Fruit fly (Drosophila melanogaster) whole organism, embryonic: ENCODE results near the gene Naxd.
A peak's percentile ranks its signal among the peaks of the same experiment; 100 is the strongest.

Source experiments
- Atf-2 ChIP-seq: fragments of 200-800 bp; sonication (Bioruptor generic); optimal IDR thresholded peaks from 2 replicates; lab custom pipeline; 2016; ENCODE audit warnings: missing biosample characterization, missing genetic modification characterization
- Awh ChIP-seq: fragments of 200-800 bp; sonication (Bioruptor generic); IDR thresholded peaks from 2 replicates; pipeline ENCODE4, ENCODE4 v1.3.6; 2022; ENCODE audit warnings: missing biosample characterization, missing genetic modification characterization
- CG12155 ChIP-seq: fragments of 200-800 bp; sonication (Bioruptor generic); optimal IDR thresholded peaks from 3 replicates; lab custom pipeline; 2016; ENCODE audit warnings: missing biosample characterization, missing genetic modification characterization
- CG12236 ChIP-seq: fragments of 200-800 bp; sonication (Bioruptor generic); optimal IDR thresholded peaks from 2 replicates; lab custom pipeline; 2016; ENCODE audit warnings: missing biosample characterization, missing genetic modification characterization
- CG13894 ChIP-seq: fragments of 200-800 bp; sonication (Bioruptor generic); optimal IDR thresholded peaks from 3 replicates; lab custom pipeline; 2018; ENCODE audit warnings: missing biosample characterization, mild to moderate bottlenecking, missing genetic modification characterization, moderate library complexity
- CG14014 ChIP-seq: fragments of 200-800 bp; sonication (Bioruptor generic); IDR thresholded peaks from 2 replicates; pipeline ENCODE4 v1.3.6; 2022; ENCODE audit warnings: missing biosample characterization, missing genetic modification characterization
- CG14860 ChIP-seq: fragments of 200-800 bp; sonication (Bioruptor generic); IDR thresholded peaks from 3 replicates; pipeline ENCODE4 v1.3.6; 2022; ENCODE audit warnings: missing biosample characterization, missing genetic modification characterization; ENCODE audit not compliant: partially characterized antibody
- CG17361 ChIP-seq: fragments of 200-800 bp; sonication (Bioruptor generic); IDR thresholded peaks from 3 replicates; pipeline ENCODE4 v1.3.6; 2022; ENCODE audit warnings: missing biosample characterization, missing genetic modification characterization
- CG17385 ChIP-seq: fragments of 200-800 bp; sonication (Bioruptor generic); optimal IDR thresholded peaks from 3 replicates; lab custom pipeline; 2018; ENCODE audit warnings: missing biosample characterization, mild to moderate bottlenecking, missing genetic modification characterization
- CG1792 ChIP-seq: fragments of 200-800 bp; sonication (Bioruptor generic); optimal IDR thresholded peaks from 2 replicates; lab custom pipeline; 2016; ENCODE audit warnings: missing biosample characterization, missing genetic modification characterization
- CG31388 ChIP-seq: fragments of 200-800 bp; sonication (Bioruptor generic); optimal IDR thresholded peaks from 2 replicates; lab custom pipeline; 2016; ENCODE audit warnings: missing biosample characterization, missing genetic modification characterization
- CG3407 ChIP-seq: fragments of 200-800 bp; sonication (Bioruptor generic); optimal IDR thresholded peaks from 2 replicates; lab custom pipeline; 2018; ENCODE audit warnings: missing biosample characterization, mild to moderate bottlenecking, missing genetic modification characterization
- CG7271 ChIP-seq: fragments of 200-800 bp; sonication (Bioruptor generic); optimal IDR thresholded peaks from 2 replicates; lab custom pipeline; 2018; ENCODE audit warnings: missing biosample characterization, mild to moderate bottlenecking, missing genetic modification characterization, moderate library complexity
- CG8290 ChIP-seq, 3 experiments: fragments of 200-800 bp; sonication (Bioruptor generic); optimal IDR thresholded peaks; 2 replicates each; lab custom pipeline; 2016 to 2019; ENCODE audit warnings: missing biosample characterization in 3 of 3, missing genetic modification characterization in 3 of 3, mild to moderate bottlenecking in 2 of 3, moderate library complexity in 1 of 3
- CrebB ChIP-seq: fragments of 200-800 bp; sonication (Bioruptor generic); optimal IDR thresholded peaks from 3 replicates; lab custom pipeline; 2018; ENCODE audit warnings: missing biosample characterization, mild to moderate bottlenecking, missing genetic modification characterization
- D19B ChIP-seq: fragments of 200-800 bp; sonication (Bioruptor generic); optimal IDR thresholded peaks from 2 replicates; lab custom pipeline; 2017; ENCODE audit warnings: missing biosample characterization, mild to moderate bottlenecking, missing genetic modification characterization
- Dbx ChIP-seq: fragments of 200-800 bp; sonication (Bioruptor generic); IDR thresholded peaks from 3 replicates; pipeline ENCODE4 v1.3.6; 2022; ENCODE audit warnings: missing biosample characterization, missing genetic modification characterization
- Dip2 ChIP-seq: fragments of 200-800 bp; sonication (Bioruptor generic); IDR thresholded peaks from 2 replicates; pipeline ENCODE4 v1.3.6; 2022; ENCODE audit warnings: missing biosample characterization, missing genetic modification characterization
- E2f2 ChIP-seq: fragments of 200-800 bp; sonication (Bioruptor generic); IDR thresholded peaks from 2 replicates; pipeline ENCODE4 v1.3.6; 2022; ENCODE audit warnings: missing biosample characterization, missing genetic modification characterization
- Ets97D ChIP-seq: fragments of 200-800 bp; sonication (Bioruptor generic); optimal IDR thresholded peaks from 3 replicates; lab custom pipeline; 2016; ENCODE audit warnings: missing biosample characterization, missing genetic modification characterization
- H2.0 ChIP-seq: fragments of 200-800 bp; sonication (Bioruptor generic); IDR thresholded peaks from 2 replicates; pipeline ENCODE4 v1.3.6; 2022; ENCODE audit warnings: missing biosample characterization, missing genetic modification characterization
- Hr78 ChIP-seq, 2 experiments: fragments of 200-800 bp in 1 of 2; fragments of >200 bp in 1 of 2; sonication (Bioruptor generic) in 1 of 2; optimal IDR thresholded peaks; 2 replicates each; lab custom pipeline; 2017 to 2019; ENCODE audit warnings: missing biosample characterization in 2 of 2, missing genetic modification characterization in 2 of 2, mild to moderate bottlenecking in 1 of 2, moderate library complexity in 1 of 2
- Lpt ChIP-seq: fragments of >200 bp; optimal IDR thresholded peaks from 2 replicates; lab custom pipeline; 2018; ENCODE audit warnings: missing biosample characterization, missing genetic modification characterization
- Mrtf ChIP-seq: fragments of 200-800 bp; sonication (Bioruptor generic); IDR thresholded peaks from 3 replicates; pipeline ENCODE4 v1.3.6; 2022; ENCODE audit warnings: missing biosample characterization, missing genetic modification characterization
- Oaz ChIP-seq: fragments of 200-800 bp; sonication (Bioruptor generic); IDR thresholded peaks from 2 replicates; pipeline ENCODE4 v1.3.6; 2022; ENCODE audit warnings: missing biosample characterization, missing genetic modification characterization
- Opbp ChIP-seq: fragments of 200-800 bp; sonication (Bioruptor generic); IDR thresholded peaks from 3 replicates; pipeline ENCODE4 v1.3.6; 2022; ENCODE audit warnings: missing biosample characterization, missing genetic modification characterization; ENCODE audit not compliant: partially characterized antibody
- Pdp1 ChIP-seq, 2 experiments: fragments of 200-800 bp; sonication (Bioruptor generic); optimal IDR thresholded peaks; 3 replicates each; lab custom pipeline; 2016; ENCODE audit warnings: missing biosample characterization in 2 of 2, missing genetic modification characterization in 2 of 2, mild to moderate bottlenecking in 1 of 2, moderate library complexity in 1 of 2
- Tbp ChIP-seq: fragments of >200 bp; optimal IDR thresholded peaks from 2 replicates; lab custom pipeline; 2018; ENCODE audit warnings: missing biosample characterization, missing genetic modification characterization
- Xbp1 ChIP-seq: fragments of 200-800 bp; sonication (Bioruptor generic); optimal IDR thresholded peaks from 3 replicates; lab custom pipeline; 2016; ENCODE audit warnings: missing biosample characterization, mild to moderate bottlenecking, missing genetic modification characterization
- YL-1 ChIP-seq: fragments of 200-800 bp; sonication (Bioruptor generic); optimal IDR thresholded peaks from 3 replicates; lab custom pipeline; 2017; ENCODE audit warnings: missing biosample characterization, mild to moderate bottlenecking, missing genetic modification characterization
- abd-A ChIP-seq: fragments of 200-800 bp; sonication (Bioruptor generic); optimal IDR thresholded peaks from 3 replicates; lab custom pipeline; 2019; ENCODE audit warnings: missing biosample characterization, mild to moderate bottlenecking, missing genetic modification characterization, moderate library complexity
- al ChIP-seq: fragments of 200-800 bp; sonication (Bioruptor generic); IDR thresholded peaks from 2 replicates; pipeline ENCODE4 v1.3.6; 2022; ENCODE audit warnings: missing biosample characterization, missing genetic modification characterization
- amos ChIP-seq: fragments of 200-800 bp; sonication (Bioruptor generic); IDR thresholded peaks from 2 replicates; pipeline ENCODE4 v1.3.6; 2022; ENCODE audit warnings: missing biosample characterization, missing genetic modification characterization; ENCODE audit not compliant: partially characterized antibody
- btn ChIP-seq: fragments of 200-800 bp; sonication (Bioruptor generic); optimal IDR thresholded peaks from 2 replicates; lab custom pipeline; 2016; ENCODE audit warnings: missing biosample characterization, missing genetic modification characterization
- cad ChIP-seq: fragments of >200 bp; optimal IDR thresholded peaks from 2 replicates; lab custom pipeline; 2017; ENCODE audit warnings: missing biosample characterization, missing genetic modification characterization
- cato ChIP-seq: fragments of 200-800 bp; sonication (Bioruptor generic); optimal IDR thresholded peaks from 2 replicates; lab custom pipeline; 2016; ENCODE audit warnings: missing biosample characterization, missing genetic modification characterization, borderline replicate concordance
- crol ChIP-seq: fragments of 200-800 bp; sonication (Bioruptor generic); IDR thresholded peaks from 2 replicates; pipeline ENCODE4 v1.3.6; 2022; ENCODE audit warnings: missing biosample characterization, missing genetic modification characterization
- emc ChIP-seq: fragments of 200-800 bp; sonication (Bioruptor generic); optimal IDR thresholded peaks from 2 replicates; lab custom pipeline; 2016; ENCODE audit warnings: missing biosample characterization, missing genetic modification characterization
- gcm ChIP-seq: fragments of 200-800 bp; sonication (Bioruptor generic); optimal IDR thresholded peaks from 2 replicates; lab custom pipeline; 2019; ENCODE audit warnings: missing biosample characterization, mild to moderate bottlenecking, missing genetic modification characterization, moderate library complexity
- kah ChIP-seq: fragments of 200-800 bp; sonication (Bioruptor generic); optimal IDR thresholded peaks from 2 replicates; lab custom pipeline; 2018; ENCODE audit warnings: missing biosample characterization, mild to moderate bottlenecking, missing genetic modification characterization
- ken ChIP-seq: fragments of 200-800 bp; sonication (Bioruptor generic); IDR thresholded peaks from 3 replicates; pipeline ENCODE4 v1.3.6; 2022; ENCODE audit warnings: missing biosample characterization, missing genetic modification characterization
- kni ChIP-seq: fragments of 200-800 bp; sonication (Bioruptor generic); optimal IDR thresholded peaks from 3 replicates; lab custom pipeline; 2017; ENCODE audit warnings: mild to moderate bottlenecking, missing biosample characterization, missing genetic modification reagents, missing genetic modification characterization
- lbe ChIP-seq: fragments of 200-800 bp; sonication (Bioruptor generic); optimal IDR thresholded peaks from 2 replicates; lab custom pipeline; 2016; ENCODE audit warnings: missing biosample characterization, mild to moderate bottlenecking, missing genetic modification characterization
- otp ChIP-seq: fragments of 200-800 bp; sonication (Bioruptor generic); IDR thresholded peaks from 3 replicates; pipeline ENCODE4, ENCODE4 v1.3.6; 2022; ENCODE audit warnings: missing biosample characterization, missing genetic modification characterization
- rib ChIP-seq: fragments of 200-800 bp; sonication (Bioruptor generic); IDR thresholded peaks from 2 replicates; pipeline ENCODE4 v1.3.6; 2022; ENCODE audit warnings: missing biosample characterization, missing genetic modification characterization
- scrt ChIP-seq: fragments of 200-800 bp; sonication (Bioruptor generic); optimal IDR thresholded peaks from 2 replicates; lab custom pipeline; 2018; ENCODE audit warnings: missing biosample characterization, mild to moderate bottlenecking, missing genetic modification characterization, moderate library complexity
- sens-2 ChIP-seq: fragments of 200-800 bp; sonication (Bioruptor generic); IDR thresholded peaks from 2 replicates; pipeline ENCODE4 v1.3.6; 2022; ENCODE audit warnings: missing biosample characterization, missing genetic modification characterization
- tap ChIP-seq: fragments of 200-800 bp; optimal IDR thresholded peaks from 3 replicates; lab custom pipeline; 2019; ENCODE audit warnings: missing biosample characterization, mild to moderate bottlenecking, missing genetic modification characterization, moderate library complexity
- trem ChIP-seq: fragments of 200-800 bp; optimal IDR thresholded peaks from 3 replicates; lab custom pipeline; 2019; ENCODE audit warnings: missing biosample characterization, mild to moderate bottlenecking, missing genetic modification characterization, moderate library complexity

Naxd gene

dm6 chr3L:19091423-19092124, 5.9 kb downstream of the Naxd start (continued):
- TF ChIP-seq Hr78 (GFP tag; optimal IDR thresholded peaks at IDR 0.05; lab: Kevin White, UChicago) (peak in 1 of 2 experiments; percentile 44), Mrtf (GFP tag; lab: Robert Waterston, UW) (0 out of 3 replicates have a peak, but pooled peaks have one; percentile 29), emc (no peak), lbe (GFP tag; lab: Kevin White, UChicago) (peak; percentile 41), CG14860 (GFP tag; lab: Robert Waterston, UW) (0 out of 3 replicates have a peak, but pooled peaks have one; percentile 20), abd-A (tag; lab: Kevin White, UChicago) (peak; percentile 99), CG17385 (GFP tag; lab: Kevin White, UChicago) (no peak), Opbp (GFP tag; lab: Robert Waterston, UW) (0 out of 3 replicates have a peak, but pooled peaks have one; percentile 41), H2.0 (GFP tag; lab: Robert Waterston, UW) (no peak), D19B (GFP tag; lab: Kevin White, UChicago) (no peak), Lpt (GFP tag; lab: Kevin White, UChicago) (no peak), CG17361 (GFP tag; lab: Robert Waterston, UW) (no peak), kni (GFP tag; lab: Kevin White, UChicago) (peak; percentile 42), cad (GFP tag; lab: Kevin White, UChicago) (no peak), sens-2 (no peak), CG8290 (GFP tag; optimal IDR thresholded peaks at IDR 0.05; lab: Kevin White, UChicago) (no peak), CG8290 (tag; optimal IDR thresholded peaks at IDR 0.05; lab: Kevin White, UChicago) (peak in 1 of 2 experiments; percentile 58), cato (GFP tag; lab: Kevin White, UChicago) (no peak), CG7271 (tag; lab: Kevin White, UChicago) (no peak), E2f2 (no peak), Awh (GFP tag; lab: Robert Waterston, UW) (no peak), Ets97D (GFP tag; lab: Kevin White, UChicago) (no peak), amos (GFP tag; lab: Robert Waterston, UW) (peak; percentile 27; the same call in 1 of the 2 replicates), CG12236 (no peak), Atf-2 (GFP tag; lab: Kevin White, UChicago) (no peak), Tbp (GFP tag; lab: Kevin White, UChicago) (no peak), Dbx (GFP tag; lab: Robert Waterston, UW) (peak; percentile 51; the same call in 1 of the 3 replicates), kah (peak; percentile 4), CrebB (tag; lab: Kevin White, UChicago) (no peak), CG13894 (tag; lab: Kevin White, UChicago) (peak; percentile 63), CG3407 (no peak), rib (GFP tag; lab: Robert Waterston, UW) (no peak), CG12155 (GFP tag; lab: Kevin White, UChicago) (no peak), al (GFP tag; lab: Robert Waterston, UW) (no peak), CG14014 (GFP tag; lab: Robert Waterston, UW) (no peak), Xbp1 (no peak), otp (GFP tag; lab: Robert Waterston, UW) (peak; percentile 70; the same call in 1 of the 3 replicates), btn (GFP tag; lab: Kevin White, UChicago) (no peak), crol (GFP tag; lab: Robert Waterston, UW) (peak; percentile 98), Dip2 (GFP tag; lab: Robert Waterston, UW) (no peak), CG1792 (GFP tag; lab: Kevin White, UChicago) (no peak), tap (no peak), Oaz (GFP tag; lab: Robert Waterston, UW) (no peak), trem (tag; lab: Kevin White, UChicago) (no peak), Pdp1 (GFP tag; optimal IDR thresholded peaks at IDR 0.05; lab: Kevin White, UChicago) (peak in 1 of 2 experiments; percentile 17), scrt (GFP tag; lab: Kevin White, UChicago) (no peak), CG31388 (GFP tag; lab: Kevin White, UChicago) (no peak), YL-1 (GFP tag; lab: Kevin White, UChicago) (no peak), gcm (peak; percentile 17), ken (GFP tag; lab: Robert Waterston, UW) (0 out of 3 replicates have a peak, but pooled peaks have one; percentile 25)
